Worm (Caenorhabditis elegans) whole organism, L4/young adult: ENCODE measurements around the gene T08D10.4.
"Not testable (repeated sequence)": the region's sequence is repeated elsewhere in the genome, so short reads cannot be mapped to it uniquely, and the experiment has no call there.

ENCODE experiments used
- W03F9.2 ChIP-seq: fragments of 150-350 bp; optimal IDR thresholded peaks from 2 replicates; lab custom pipeline; 2014; ENCODE audit warnings: missing biosample characterization, missing genetic modification characterization
- dao-5 ChIP-seq: sonication (generic microtip); optimal IDR thresholded peaks from 2 replicates; lab custom pipeline; 2016; ENCODE audit warnings: missing genotype, missing genetic modification characterization, moderate library complexity, missing compliant biosample characterization
- him-1 ChIP-seq: sonication (generic microtip); optimal IDR thresholded peaks from 2 replicates; lab custom pipeline; 2016; ENCODE audit warnings: missing genotype, missing genetic modification reagents, missing genetic modification characterization, missing compliant biosample characterization

DNA sequence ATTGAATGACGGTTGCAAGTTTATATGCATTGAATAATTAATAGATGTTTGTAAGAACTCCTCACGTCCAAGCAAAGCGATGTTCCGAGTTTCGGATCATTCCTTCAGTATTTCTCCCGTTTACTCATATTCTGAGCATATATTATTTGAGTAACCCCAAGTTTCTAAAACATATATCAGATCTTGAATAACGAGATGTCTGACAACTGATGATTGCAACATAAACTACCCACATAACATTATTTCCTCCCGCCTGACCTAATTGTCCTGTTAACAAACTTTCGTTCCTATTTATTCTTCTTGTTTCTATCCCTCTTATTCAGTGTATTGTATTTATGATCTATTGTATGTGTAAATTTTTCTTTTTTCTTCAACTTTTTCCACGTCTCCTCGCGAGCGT, 8.0 kb upstream of the T08D10.4 start, which contains the start of gene C49F5.13:
- TF ChIP-seq him-1, dao-5, W03F9.2 (tag; lab: Kevin White, UChicago): not testable (repeated sequence)
